Fruit fly (Drosophila melanogaster) Kc167 (cell line): ENCODE results near the gene CG4502.

Experiments
- h ChIP-seq: fragments of >200 bp; optimal IDR thresholded peaks from 3 replicates; lab custom pipeline; 2018; ENCODE audit warnings: missing external identifiers
- insv ChIP-seq: fragments of >200 bp; optimal IDR thresholded peaks from 3 replicates; lab custom pipeline; 2018; ENCODE audit warnings: missing external identifiers

dm6 chr2L:7240311-7240710, 36.2 kb upstream of the CG4502 start:
- TF ChIP-seq insv (lab: Kevin White, UChicago) (no peak), h (lab: Kevin White, UChicago) (no peak)
